Worm (Caenorhabditis elegans): ENCODE data around the gene srj-13.

- TF ChIP-seq T22C8.4 (GFP tag; IDR thresholded peaks at IDR 0.05) (no peak), klf-2 (GFP tag; conservative IDR thresholded peaks at IDR 0.05) (no peak), ztf-29 (GFP tag; IDR thresholded peaks at IDR 0.05) (no peak), ztf-23 (GFP tag; IDR thresholded peaks at IDR 0.05) (no peak), cog-1 (tag; optimal IDR thresholded peaks at IDR 0.05) (no peak), med-1 (GFP tag; optimal IDR thresholded peaks at IDR 0.05; ENCODE audit: insufficient read depth) (no peak), ref-1 (GFP tag; conservative IDR thresholded peaks at IDR 0.05) (no peak)
Observed at ce11 chrV:7389771-7390170, 12.7 kb upstream of the srj-13 start, which contains the start of gene C02H6.1.
